Worm (Caenorhabditis elegans): Measurements from ENCODE around the gene lin-2.
A peak's percentile ranks its signal among the peaks of the same experiment; 100 is the strongest.

Gene lin-2

ce11 chrX:12413941-12414340 is at the start of gene lin-2:
lin-2 (minus strand) TSS chrX:12414041.
- TF ChIP-seq ceh-16 (tag; optimal IDR thresholded peaks at IDR 0.05): no peak
- no peak for TF ChIP-seq lsy-2 (tag; optimal IDR thresholded peaks at IDR 0.05)
- no peak for TF ChIP-seq crh-2 (tag; optimal IDR thresholded peaks at IDR 0.05)
- TF ChIP-seq aly-2 (tag; optimal IDR thresholded peaks at IDR 0.05): no peak
- no peak for TF ChIP-seq gmeb-1 (tag; optimal IDR thresholded peaks at IDR 0.05)

ce11 chrX:12463504-12463903 is 49.7 kb upstream of the lin-2 start, which contains the start of gene T18D3.5:
T18D3.5 (plus strand) TSS chrX:12463804.
- TF ChIP-seq unc-62 (GFP tag; optimal IDR thresholded peaks at IDR 0.05): no peak
- TF ChIP-seq gmeb-1 (tag; optimal IDR thresholded peaks at IDR 0.05): no peak
- TF ChIP-seq ztf-4 (tag; optimal IDR thresholded peaks at IDR 0.05): no peak
- no peak for TF ChIP-seq fos-1 (tag; optimal IDR thresholded peaks at IDR 0.05)
- no peak for TF ChIP-seq aly-2 (tag; optimal IDR thresholded peaks at IDR 0.05)
- TF ChIP-seq nhr-77 (tag; optimal IDR thresholded peaks at IDR 0.05): no peak
- TF ChIP-seq unc-55 (GFP tag; optimal IDR thresholded peaks at IDR 0.05): no peak
- no peak for TF ChIP-seq ceh-16 (tag; optimal IDR thresholded peaks at IDR 0.05)

DNA sequence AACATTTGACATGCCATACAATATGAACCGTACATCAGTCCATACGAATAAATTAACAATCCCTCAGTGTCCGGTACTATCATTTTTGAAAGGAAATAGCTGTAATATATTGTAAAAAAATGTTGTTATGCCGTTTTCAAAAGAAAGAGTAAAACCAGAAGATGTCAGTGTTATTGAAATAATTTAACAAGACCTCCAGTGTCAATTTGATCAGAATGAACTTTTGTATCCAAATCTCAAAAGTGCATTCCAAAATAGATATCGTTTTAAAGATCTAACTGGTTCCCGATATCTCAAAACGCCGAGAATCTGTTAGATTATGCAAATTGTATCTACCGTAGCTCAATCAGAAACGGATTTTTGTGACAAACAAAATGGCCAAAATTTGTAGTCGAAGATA is 47.7 kb upstream of the lin-2 start, which contains the start of gene odr-7:
TSS of gene odr-7 (minus strand) at position 101 of the 400 bp plus-strand sequence.
- no peak for TF ChIP-seq nhr-12 (tag; optimal IDR thresholded peaks at IDR 0.05)
- no peak for TF ChIP-seq nhr-129 (tag; optimal IDR thresholded peaks at IDR 0.05)
- TF ChIP-seq lin-13 (GFP tag; optimal IDR thresholded peaks at IDR 0.05): no peak
- no peak for TF ChIP-seq sma-3 (GFP tag; optimal IDR thresholded peaks at IDR 0.05)
- TF ChIP-seq sma-9 (GFP tag; optimal IDR thresholded peaks at IDR 0.05): no peak
- no peak for TF ChIP-seq sma-9 (tag; optimal IDR thresholded peaks at IDR 0.05)
- no peak for TF ChIP-seq aly-2 (tag; optimal IDR thresholded peaks at IDR 0.05)
- no peak for TF ChIP-seq ztf-4 (tag; optimal IDR thresholded peaks at IDR 0.05)

ce11 chrX:12458021-12458420 is 44.2 kb upstream of the lin-2 start:
- TF ChIP-seq R02D3.7 (tag; optimal IDR thresholded peaks at IDR 0.05) (no peak), ztf-4 (tag; optimal IDR thresholded peaks at IDR 0.05) (peak; percentile 11), aly-2 (tag; optimal IDR thresholded peaks at IDR 0.05) (no peak), lsy-2 (tag; optimal IDR thresholded peaks at IDR 0.05) (peak in 1 of 2 experiments; percentile 57), nhr-10 (tag; optimal IDR thresholded peaks at IDR 0.05) (no peak), ztf-1 (GFP tag; conservative IDR thresholded peaks at IDR 0.05) (no peak), nhr-11 (tag; optimal IDR thresholded peaks at IDR 0.05) (no peak), unc-39 (tag; optimal IDR thresholded peaks at IDR 0.05) (no peak), alr-1 (tag; optimal IDR thresholded peaks at IDR 0.05) (no peak), lin-11 (tag; optimal IDR thresholded peaks at IDR 0.05) (no peak), snpc-4 (tag; optimal IDR thresholded peaks at IDR 0.05) (no peak), sma-3 (GFP tag; optimal IDR thresholded peaks at IDR 0.05) (peak; percentile 62), lin-13 (GFP tag; optimal IDR thresholded peaks at IDR 0.05) (peak; percentile 47), Y55F3AM.14 (GFP tag; optimal IDR thresholded peaks at IDR 0.05) (peak; percentile 21), fos-1 (tag; optimal IDR thresholded peaks at IDR 0.05) (peak; percentile 20), nhr-25 (tag; optimal IDR thresholded peaks at IDR 0.05) (no peak), gmeb-1 (tag; optimal IDR thresholded peaks at IDR 0.05) (peak; percentile 43), egl-27 (tag; optimal IDR thresholded peaks at IDR 0.05) (peak; percentile 56), sma-9 (GFP tag; optimal IDR thresholded peaks at IDR 0.05) (peak; percentile 73), sma-9 (tag; optimal IDR thresholded peaks at IDR 0.05) (no peak), elt-3 (tag; optimal IDR thresholded peaks at IDR 0.05) (no peak), F13H6.1 (tag; optimal IDR thresholded peaks at IDR 0.05) (peak; percentile 70), ztf-11 (tag; optimal IDR thresholded peaks at IDR 0.05) (no peak), mdl-1 (tag; optimal IDR thresholded peaks at IDR 0.05) (no peak), nhr-23 (tag; optimal IDR thresholded peaks at IDR 0.05) (no peak), nhr-237 (tag; optimal IDR thresholded peaks at IDR 0.05) (no peak), ceh-82 (tag; optimal IDR thresholded peaks at IDR 0.05) (no peak), blmp-1 (tag; optimal IDR thresholded peaks at IDR 0.05; ENCODE audit: insufficient read depth) (no peak), nhr-77 (tag; optimal IDR thresholded peaks at IDR 0.05) (no peak), nhr-6 (tag; optimal IDR thresholded peaks at IDR 0.05) (peak; percentile 19), zag-1 (tag; optimal IDR thresholded peaks at IDR 0.05) (no peak), peb-1 (tag; optimal IDR thresholded peaks at IDR 0.05) (no peak), unc-55 (GFP tag; optimal IDR thresholded peaks at IDR 0.05) (no peak), skn-1 (tag; optimal IDR thresholded peaks at IDR 0.05) (no peak), unc-62 (GFP tag; optimal IDR thresholded peaks at IDR 0.05) (no peak), mbf-1 (tag; optimal IDR thresholded peaks at IDR 0.05) (no peak), ZK546.5 (tag; optimal IDR thresholded peaks at IDR 0.05) (no peak), mab-5 (tag; optimal IDR thresholded peaks at IDR 0.05) (no peak), elt-1 (tag; optimal IDR thresholded peaks at IDR 0.05) (no peak), ama-1 (optimal IDR thresholded peaks at IDR 0.05) (no peak), nhr-129 (tag; optimal IDR thresholded peaks at IDR 0.05) (peak; percentile 84), nhr-12 (tag; optimal IDR thresholded peaks at IDR 0.05) (no peak), crh-2 (tag; optimal IDR thresholded peaks at IDR 0.05) (peak; percentile 50), sem-4 (tag; optimal IDR thresholded peaks at IDR 0.05) (peak; percentile 47), C34F6.9 (tag; optimal IDR thresholded peaks at IDR 0.05) (no peak)
